Worm (Caenorhabditis elegans) whole organism, L1 larva: ENCODE results near the gene ketn-1.

Experiments
- aha-1 ChIP-seq: fragments of 150-350 bp; optimal IDR thresholded peaks from 2 replicates; lab custom pipeline; 2014; ENCODE audit warnings: missing biosample characterization, missing genetic modification characterization
- alr-1 ChIP-seq: fragments of 200-800 bp; sonication (Bioruptor generic); optimal IDR thresholded peaks from 2 replicates; lab custom pipeline; 2018; ENCODE audit warnings: borderline replicate concordance, mild to moderate bottlenecking, missing genetic modification characterization, missing compliant biosample characterization
- aly-2 ChIP-seq: fragments of 150-350 bp; optimal IDR thresholded peaks from 2 replicates; lab custom pipeline; 2014; ENCODE audit warnings: missing biosample characterization, missing genetic modification characterization
- blmp-1 ChIP-seq: fragments of 150-350 bp; optimal IDR thresholded peaks from 2 replicates; lab custom pipeline; 2014; ENCODE audit warnings: missing biosample characterization, missing genetic modification characterization
- ceh-63 ChIP-seq: fragments of 200-800 bp; sonication (Bioruptor generic); optimal IDR thresholded peaks from 2 replicates; lab custom pipeline; 2018; ENCODE audit warnings: mild to moderate bottlenecking, missing genetic modification characterization, missing compliant biosample characterization
- ceh-8 ChIP-seq: fragments of 200-800 bp; sonication (Bioruptor generic); optimal IDR thresholded peaks from 2 replicates; lab custom pipeline; 2018; ENCODE audit warnings: mild to moderate bottlenecking, missing genetic modification characterization, moderate library complexity, missing compliant biosample characterization
- ceh-88 ChIP-seq: fragments of 200-800 bp; sonication (Bioruptor generic); IDR thresholded peaks from 2 replicates; pipeline ENCODE4 v1.3.6; 2022; ENCODE audit warnings: missing genetic modification characterization, missing compliant biosample characterization
- ces-1 ChIP-seq: fragments of 150-350 bp; optimal IDR thresholded peaks from 2 replicates; lab custom pipeline; 2014; ENCODE audit warnings: missing biosample characterization, missing genetic modification reagents, missing genetic modification characterization
- dsc-1 ChIP-seq: sonication (generic microtip); optimal IDR thresholded peaks from 2 replicates; lab custom pipeline; 2016; ENCODE audit warnings: mild to moderate bottlenecking, missing genetic modification characterization, missing compliant biosample characterization
- efl-1 ChIP-seq, 4 experiments: fragments of 150-350 bp; optimal IDR thresholded peaks in 3 of 4; peaks in 1 of 4; 1 replicate in 1 of 4; 2 replicates in 3 of 4; lab custom pipeline; 2014; ENCODE audit warnings: missing biosample characterization in 2 of 4, missing genetic modification characterization in 2 of 4, missing genetic modification reagents in 2 of 4
- efl-3 ChIP-seq: fragments of 200-800 bp; sonication (Bioruptor generic); optimal IDR thresholded peaks from 2 replicates; lab custom pipeline; 2018; ENCODE audit warnings: mild to moderate bottlenecking, missing genetic modification characterization, missing compliant biosample characterization
- egl-13 ChIP-seq: sonication (generic microtip); optimal IDR thresholded peaks from 2 replicates; lab custom pipeline; 2016; ENCODE audit warnings: missing genotype, missing genetic modification reagents, missing genetic modification characterization, missing compliant biosample characterization
- egl-27 ChIP-seq, 2 experiments: fragments of 150-350 bp in 1 of 2; sonication (generic microtip); optimal IDR thresholded peaks; 3 replicates each; lab custom pipeline; 2017 to 2018; ENCODE audit warnings: missing biosample characterization in 2 of 2, missing genetic modification characterization in 2 of 2, missing genetic modification reagents in 2 of 2
- elt-2 ChIP-seq: sonication (generic microtip); optimal IDR thresholded peaks from 2 replicates; lab custom pipeline; 2016; ENCODE audit warnings: missing genetic modification characterization, mild to moderate bottlenecking, inconsistent platforms, missing compliant biosample characterization, missing genetic modification reagents
- ets-5 ChIP-seq: fragments of 200-800 bp; sonication (Bioruptor generic); IDR thresholded peaks from 2 replicates; pipeline ENCODE4 v1.3.6; 2022; ENCODE audit warnings: missing genetic modification characterization, missing compliant biosample characterization
- fkh-10 ChIP-seq: sonication (generic microtip); optimal IDR thresholded peaks from 2 replicates; lab custom pipeline; 2017; ENCODE audit warnings: missing biosample characterization, missing genetic modification reagents, missing genetic modification characterization
- fos-1 ChIP-seq: fragments of 150-350 bp; optimal IDR thresholded peaks from 2 replicates; lab custom pipeline; 2014; ENCODE audit warnings: missing biosample characterization, missing genetic modification characterization
- hlh-4 ChIP-seq: sonication (generic microtip); optimal IDR thresholded peaks from 2 replicates; lab custom pipeline; 2016; ENCODE audit warnings: mild to moderate bottlenecking, missing genetic modification characterization, missing compliant biosample characterization
- hpl-2 ChIP-seq: fragments of 150-350 bp; optimal IDR thresholded peaks from 2 replicates; lab custom pipeline; 2014; ENCODE audit warnings: missing biosample characterization, missing genetic modification reagents, missing genetic modification characterization
- irx-1 ChIP-seq: sonication (generic microtip); optimal IDR thresholded peaks from 2 replicates; lab custom pipeline; 2016; ENCODE audit warnings: missing genetic modification characterization, missing compliant biosample characterization
- lin-13 ChIP-seq: fragments of 150-350 bp; optimal IDR thresholded peaks from 2 replicates; lab custom pipeline; 2014; ENCODE audit warnings: missing biosample characterization, missing genetic modification reagents, missing genetic modification characterization
- lin-14 ChIP-seq: fragments of 200-800 bp; sonication (Bioruptor generic); optimal IDR thresholded peaks from 2 replicates; lab custom pipeline; 2018; ENCODE audit warnings: mild to moderate bottlenecking, missing genetic modification characterization, moderate library complexity, missing compliant biosample characterization
- lin-15B ChIP-seq: fragments of 150-350 bp; sonication (generic microtip); optimal IDR thresholded peaks from 3 replicates; lab custom pipeline; 2014; ENCODE audit warnings: missing biosample characterization, missing genetic modification characterization
- lin-35 ChIP-seq, 2 experiments: fragments of 150-350 bp; optimal IDR thresholded peaks; 2 replicates each; lab custom pipeline; 2014; ENCODE audit warnings: missing biosample characterization in 2 of 2, missing genetic modification characterization in 2 of 2, missing genetic modification reagents in 2 of 2
- lir-3 ChIP-seq: sonication (generic microtip); optimal IDR thresholded peaks from 2 replicates; lab custom pipeline; 2016; ENCODE audit warnings: mild to moderate bottlenecking, missing genetic modification characterization, moderate library complexity, missing compliant biosample characterization; ENCODE audit not compliant: poor library complexity
- lsy-2 ChIP-seq, 2 experiments: fragments of 150-350 bp; optimal IDR thresholded peaks; 2 replicates each; lab custom pipeline; 2014; ENCODE audit warnings: missing biosample characterization in 2 of 2, missing genetic modification characterization in 2 of 2
- mdl-1 ChIP-seq, 2 experiments: fragments of 150-350 bp; optimal IDR thresholded peaks; 2 replicates each; lab custom pipeline; 2014 to 2017; ENCODE audit warnings: missing biosample characterization in 2 of 2, missing genetic modification characterization in 2 of 2, inconsistent platforms in 1 of 2
- mep-1 ChIP-seq: fragments of 150-350 bp; optimal IDR thresholded peaks from 2 replicates; lab custom pipeline; 2014; ENCODE audit warnings: missing biosample characterization, missing genetic modification characterization
- nhr-12 ChIP-seq: sonication (generic microtip); optimal IDR thresholded peaks from 2 replicates; lab custom pipeline; 2017; ENCODE audit warnings: missing biosample characterization, missing genetic modification characterization
- nhr-19 ChIP-seq: fragments of 200-800 bp; sonication (Bioruptor generic); conservative IDR thresholded peaks from 2 replicates; pipeline ENCODE4 v1.3.6; 2022; ENCODE audit warnings: missing genetic modification characterization, missing compliant biosample characterization
- nhr-20 ChIP-seq: sonication (generic microtip); optimal IDR thresholded peaks from 2 replicates; lab custom pipeline; 2016; ENCODE audit warnings: mild to moderate bottlenecking, missing genetic modification characterization, missing compliant biosample characterization
- nhr-71 ChIP-seq: sonication (generic microtip); optimal IDR thresholded peaks from 2 replicates; lab custom pipeline; 2016; ENCODE audit warnings: mild to moderate bottlenecking, missing genetic modification characterization, moderate library complexity, missing compliant biosample characterization
- nhr-85 ChIP-seq: sonication (generic microtip); peaks from one replicate; lab custom pipeline; 2016; ENCODE audit warnings: missing genetic modification characterization, inconsistent platforms, missing compliant biosample characterization
- nhr-90 ChIP-seq: sonication (generic microtip); optimal IDR thresholded peaks from 2 replicates; lab custom pipeline; 2016; ENCODE audit warnings: mild to moderate bottlenecking, missing genetic modification characterization, missing compliant biosample characterization; ENCODE audit not compliant: poor library complexity
- pag-3 ChIP-seq: sonication (generic microtip); optimal IDR thresholded peaks from 2 replicates; lab custom pipeline; 2017; ENCODE audit warnings: missing genetic modification characterization, mild to moderate bottlenecking, missing compliant biosample characterization, antibody characterized with exemption, borderline replicate concordance; ENCODE audit not compliant: insufficient read depth
- pax-3 ChIP-seq: fragments of 200-800 bp; sonication (Bioruptor generic); optimal IDR thresholded peaks from 2 replicates; lab custom pipeline; 2018; ENCODE audit warnings: mild to moderate bottlenecking, missing genetic modification characterization, moderate library complexity, missing compliant biosample characterization
- pqm-1 ChIP-seq: sonication (generic microtip); optimal IDR thresholded peaks from 3 replicates; lab custom pipeline; 2017; ENCODE audit warnings: missing biosample characterization, missing genetic modification characterization
- rnt-1 ChIP-seq: sonication (generic microtip); optimal IDR thresholded peaks from 2 replicates; lab custom pipeline; 2016; ENCODE audit warnings: mild to moderate bottlenecking, missing genetic modification characterization, moderate library complexity, missing compliant biosample characterization
- snu-23 ChIP-seq: sonication (generic microtip); optimal IDR thresholded peaks from 2 replicates; lab custom pipeline; 2016; ENCODE audit warnings: missing genetic modification characterization, missing compliant biosample characterization
- sptf-1 ChIP-seq: fragments of 150-350 bp; optimal IDR thresholded peaks from 2 replicates; lab custom pipeline; 2014; ENCODE audit warnings: missing biosample characterization, missing genetic modification characterization
- tlp-1 ChIP-seq: fragments of 150-350 bp; optimal IDR thresholded peaks from 2 replicates; lab custom pipeline; 2014; ENCODE audit warnings: missing biosample characterization, missing genetic modification characterization
- vab-15 ChIP-seq: sonication (generic microtip); optimal IDR thresholded peaks from 2 replicates; lab custom pipeline; 2017; ENCODE audit warnings: missing genotype, mild to moderate bottlenecking, missing genetic modification characterization, missing compliant biosample characterization
- xbp-1 ChIP-seq: sonication (generic microtip); optimal IDR thresholded peaks from 2 replicates; lab custom pipeline; 2016; ENCODE audit warnings: missing genetic modification characterization, missing compliant biosample characterization
- zag-1 ChIP-seq: fragments of 150-350 bp; optimal IDR thresholded peaks from 2 replicates; lab custom pipeline; 2014; ENCODE audit warnings: missing biosample characterization, missing genetic modification characterization
- zip-4 ChIP-seq: fragments of 200-800 bp; sonication (Bioruptor generic); optimal IDR thresholded peaks from 2 replicates; lab custom pipeline; 2018; ENCODE audit warnings: mild to moderate bottlenecking, missing genetic modification characterization, moderate library complexity, missing compliant biosample characterization
- ztf-11 ChIP-seq, 2 experiments: sonication (generic microtip); optimal IDR thresholded peaks; 2 replicates each; lab custom pipeline; 2016 to 2017; ENCODE audit warnings: missing genetic modification characterization in 2 of 2, missing biosample characterization in 1 of 2, missing compliant biosample characterization in 1 of 2

Gene ketn-1

DNA sequence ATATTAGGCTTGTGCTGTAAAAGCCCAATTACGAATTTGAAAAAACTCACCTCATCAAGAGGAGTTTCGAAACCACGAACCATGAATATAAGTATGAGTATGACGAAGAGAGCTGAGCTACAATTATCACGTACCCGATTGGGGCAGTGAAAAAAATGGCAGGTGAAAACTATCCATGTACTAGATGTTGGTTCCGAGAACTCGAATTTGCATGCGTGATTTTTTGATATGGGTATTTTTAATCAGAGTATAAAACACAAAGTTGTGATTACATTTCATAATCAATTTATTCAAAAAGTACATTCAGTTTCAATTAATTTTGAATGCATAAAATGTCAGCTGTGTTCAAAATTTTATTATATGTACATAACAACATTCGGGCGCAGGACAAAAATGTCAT lies 6.2 kb upstream of the ketn-1 start, which contains the start of gene F54E2.9:
TSS of gene F54E2.9 (minus strand) at position 132 of the 400 bp plus-strand sequence.
- TF ChIP-seq nhr-85 (no peak), hlh-4 (tag; lab: Kevin White, UChicago) (peak; percentile 82), nhr-71 (peak; percentile 23), efl-1 (optimal IDR thresholded peaks at IDR 0.05; lab: Kevin White, UChicago) (no peak), efl-1 (GFP tag; optimal IDR thresholded peaks at IDR 0.05 in 1 of 2; lab: Kevin White, UChicago) (peak in 1 of 2 experiments; percentile 85), lsy-2 (tag; optimal IDR thresholded peaks at IDR 0.05; lab: Kevin White, UChicago) (no peak), lin-13 (GFP tag; lab: Kevin White, UChicago) (no peak)

DNA sequence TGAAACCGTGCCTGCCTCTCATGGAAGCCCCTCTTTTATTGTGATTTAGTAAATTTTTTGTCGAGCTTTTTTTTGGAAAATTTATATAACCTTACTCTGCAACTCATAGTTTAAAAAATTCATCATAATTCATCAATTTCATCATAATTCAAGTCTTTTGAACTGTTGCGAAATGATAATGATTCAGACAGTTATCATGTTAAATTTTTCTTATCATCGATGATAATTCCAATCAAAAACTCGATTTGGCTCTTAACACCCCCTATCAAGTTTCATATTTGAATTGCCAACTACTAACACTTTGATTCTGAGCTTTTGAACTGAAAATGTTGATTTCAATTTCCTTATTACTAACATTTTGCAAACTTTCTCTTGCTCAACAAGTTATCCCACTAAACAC lies 2.5 kb upstream of the ketn-1 start, which contains the start of gene F54E2.1:
TSS of gene F54E2.1 (plus strand) at position 235 of the 400 bp plus-strand sequence.
- TF ChIP-seq ces-1 (GFP tag; lab: Kevin White, UChicago) (no peak), ceh-88 (no peak), mep-1 (no peak), lin-35 (GFP tag; optimal IDR thresholded peaks at IDR 0.05; lab: Kevin White, UChicago) (peak in 1 of 2 experiments; percentile 25), egl-27 (tag; optimal IDR thresholded peaks at IDR 0.05; lab: Kevin White, UChicago) (no peak), ets-5 (GFP tag; lab: Robert Waterston, UW) (no peak), pax-3 (tag; lab: Kevin White, UChicago) (no peak), pqm-1 (tag; lab: Kevin White, UChicago) (peak; percentile 97), lir-3 (tag; lab: Kevin White, UChicago) (no peak), ceh-8 (no peak), zag-1 (tag; lab: Kevin White, UChicago) (no peak), rnt-1 (tag; lab: Kevin White, UChicago) (no peak), alr-1 (no peak), sptf-1 (tag; lab: Kevin White, UChicago) (no peak), nhr-90 (tag; lab: Kevin White, UChicago) (no peak), ztf-11 (tag; optimal IDR thresholded peaks at IDR 0.05; lab: Kevin White, UChicago) (no peak), blmp-1 (tag; lab: Kevin White, UChicago) (no peak), nhr-85 (no peak), zip-4 (GFP tag; lab: Kevin White, UChicago) (no peak), hlh-4 (tag; lab: Kevin White, UChicago) (no peak), elt-2 (peak; percentile 87), lin-15B (tag; lab: Kevin White, UChicago) (no peak), tlp-1 (peak; percentile 79), nhr-12 (tag; lab: Kevin White, UChicago) (no peak), vab-15 (tag; lab: Kevin White, UChicago) (no peak), efl-3 (GFP tag; lab: Kevin White, UChicago) (no peak), snu-23 (no peak), hpl-2 (GFP tag; lab: Kevin White, UChicago) (no peak)

DNA sequence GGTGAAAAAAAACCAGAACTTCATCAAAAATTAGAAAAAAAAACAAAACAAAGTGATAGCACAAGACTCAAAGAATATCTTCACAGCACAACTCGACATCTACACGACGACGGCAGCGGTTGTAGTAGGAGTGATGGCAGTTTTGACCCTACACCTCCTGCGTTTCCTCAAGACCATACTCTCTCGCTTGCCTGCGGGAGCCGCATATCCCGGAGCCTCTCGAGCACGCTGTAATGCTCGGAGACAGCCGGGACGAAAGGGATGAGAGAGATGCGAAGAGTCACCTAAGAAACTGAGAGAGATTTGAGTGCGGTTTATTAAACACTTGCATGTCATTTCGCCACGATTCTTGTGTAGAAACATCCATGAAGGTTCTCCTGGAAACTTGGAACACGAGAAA lies 1.8 kb upstream of the ketn-1 start:
- no peak for TF ChIP-seq lin-15B (tag; lab: Kevin White, UChicago)
- TF ChIP-seq rnt-1 (tag; lab: Kevin White, UChicago): peak; percentile 58
- no peak for TF ChIP-seq hlh-4 (tag; lab: Kevin White, UChicago)
- TF ChIP-seq nhr-12 (tag; lab: Kevin White, UChicago): no peak
- TF ChIP-seq pqm-1 (tag; lab: Kevin White, UChicago): no peak
- TF ChIP-seq lin-35 (GFP tag; optimal IDR thresholded peaks at IDR 0.05; lab: Kevin White, UChicago): no peak
- no peak for TF ChIP-seq mdl-1 (tag; optimal IDR thresholded peaks at IDR 0.05; lab: Kevin White, UChicago)
- no peak for TF ChIP-seq lsy-2 (tag; optimal IDR thresholded peaks at IDR 0.05; lab: Kevin White, UChicago)
- 0 out of 2 replicates have a peak, but pooled peaks have one; percentile 5 for TF ChIP-seq nhr-19 (GFP tag; lab: Robert Waterston, UW)
- TF ChIP-seq mep-1: no peak
- no peak for TF ChIP-seq lin-13 (GFP tag; lab: Kevin White, UChicago)
- no peak for TF ChIP-seq egl-13 (tag; lab: Kevin White, UChicago)
- peak; percentile 81 for TF ChIP-seq pag-3 (tag; lab: Kevin White, UChicago)
- TF ChIP-seq dsc-1 (tag; lab: Kevin White, UChicago): peak; percentile 26
- no peak for TF ChIP-seq snu-23
- peak; percentile 34 for TF ChIP-seq nhr-71
- TF ChIP-seq irx-1 (tag; lab: Kevin White, UChicago): no peak
- TF ChIP-seq lin-14: peak; percentile 54
- no peak for TF ChIP-seq elt-2
- no peak for TF ChIP-seq fkh-10 (GFP tag; lab: Kevin White, UChicago)
- no peak for TF ChIP-seq ceh-63 (GFP tag; lab: Kevin White, UChicago)
- no peak for TF ChIP-seq aly-2 (tag; lab: Kevin White, UChicago)
- no peak for TF ChIP-seq aha-1 (tag; lab: Kevin White, UChicago)
- TF ChIP-seq nhr-20 (tag; lab: Kevin White, UChicago): no peak
- no peak for TF ChIP-seq fos-1 (tag; lab: Kevin White, UChicago)
- no peak for TF ChIP-seq vab-15 (tag; lab: Kevin White, UChicago)
- no peak for TF ChIP-seq xbp-1
